Worm (Caenorhabditis elegans) whole organism, L1 larva: ENCODE data around the gene F22B5.10.

Experiments used
- C16A3.4 ChIP-seq: fragments of 150-350 bp; optimal IDR thresholded peaks from 2 replicates; lab custom pipeline; 2014; ENCODE audit warnings: missing biosample characterization, missing genetic modification characterization
- C34B4.2 ChIP-seq: sonication (generic microtip); optimal IDR thresholded peaks from 2 replicates; lab custom pipeline; 2017; ENCODE audit warnings: mild to moderate bottlenecking, missing genetic modification characterization, missing compliant biosample characterization
- F16B12.6 ChIP-seq: fragments of 150-350 bp; optimal IDR thresholded peaks from 2 replicates; lab custom pipeline; 2014; ENCODE audit warnings: missing biosample characterization, missing genetic modification characterization
- aha-1 ChIP-seq: fragments of 150-350 bp; optimal IDR thresholded peaks from 2 replicates; lab custom pipeline; 2014; ENCODE audit warnings: missing biosample characterization, missing genetic modification characterization
- ama-1 ChIP-seq: fragments of 150-350 bp; optimal IDR thresholded peaks from 2 replicates; lab custom pipeline; 2014
- blmp-1 ChIP-seq: fragments of 150-350 bp; optimal IDR thresholded peaks from 2 replicates; lab custom pipeline; 2014; ENCODE audit warnings: missing biosample characterization, missing genetic modification characterization
- ceh-8 ChIP-seq: fragments of 200-800 bp; sonication (Bioruptor generic); optimal IDR thresholded peaks from 2 replicates; lab custom pipeline; 2018; ENCODE audit warnings: mild to moderate bottlenecking, missing genetic modification characterization, moderate library complexity, missing compliant biosample characterization
- ceh-82 ChIP-seq, 3 experiments: fragments of 150-350 bp in 1 of 3; sonication (generic microtip) in 2 of 3; optimal IDR thresholded peaks; 2 replicates each; lab custom pipeline; 2014 to 2017; ENCODE audit warnings: missing biosample characterization in 3 of 3, missing genetic modification characterization in 3 of 3
- ceh-88 ChIP-seq: fragments of 200-800 bp; sonication (Bioruptor generic); IDR thresholded peaks from 2 replicates; pipeline ENCODE4 v1.3.6; 2022; ENCODE audit warnings: missing genetic modification characterization, missing compliant biosample characterization
- ceh-90 ChIP-seq: sonication (generic microtip); optimal IDR thresholded peaks from 2 replicates; lab custom pipeline; 2016; ENCODE audit warnings: missing genetic modification characterization, missing compliant biosample characterization
- ces-1 ChIP-seq: fragments of 150-350 bp; optimal IDR thresholded peaks from 2 replicates; lab custom pipeline; 2014; ENCODE audit warnings: missing biosample characterization, missing genetic modification reagents, missing genetic modification characterization
- dsc-1 ChIP-seq: sonication (generic microtip); optimal IDR thresholded peaks from 2 replicates; lab custom pipeline; 2016; ENCODE audit warnings: mild to moderate bottlenecking, missing genetic modification characterization, missing compliant biosample characterization
- efl-1 ChIP-seq, 4 experiments: fragments of 150-350 bp; optimal IDR thresholded peaks in 3 of 4; peaks in 1 of 4; 1 replicate in 1 of 4; 2 replicates in 3 of 4; lab custom pipeline; 2014; ENCODE audit warnings: missing biosample characterization in 2 of 4, missing genetic modification characterization in 2 of 4, missing genetic modification reagents in 2 of 4
- egl-27 ChIP-seq, 2 experiments: fragments of 150-350 bp in 1 of 2; sonication (generic microtip); optimal IDR thresholded peaks; 3 replicates each; lab custom pipeline; 2017 to 2018; ENCODE audit warnings: missing biosample characterization in 2 of 2, missing genetic modification characterization in 2 of 2, missing genetic modification reagents in 2 of 2
- elt-3 ChIP-seq, 6 experiments: fragments of 150-350 bp in 1 of 6; sonication (generic microtip); optimal IDR thresholded peaks; 2 replicates each; lab custom pipeline; 2017 to 2018; ENCODE audit warnings: missing biosample characterization in 6 of 6, missing genetic modification characterization in 6 of 6, inconsistent platforms in 1 of 6
- ets-5 ChIP-seq: fragments of 200-800 bp; sonication (Bioruptor generic); IDR thresholded peaks from 2 replicates; pipeline ENCODE4 v1.3.6; 2022; ENCODE audit warnings: missing genetic modification characterization, missing compliant biosample characterization
- hpl-2 ChIP-seq: fragments of 150-350 bp; optimal IDR thresholded peaks from 2 replicates; lab custom pipeline; 2014; ENCODE audit warnings: missing biosample characterization, missing genetic modification reagents, missing genetic modification characterization
- irx-1 ChIP-seq: sonication (generic microtip); optimal IDR thresholded peaks from 2 replicates; lab custom pipeline; 2016; ENCODE audit warnings: missing genetic modification characterization, missing compliant biosample characterization
- isw-1 ChIP-seq: fragments of 200-800 bp; sonication (Bioruptor generic); IDR thresholded peaks from 2 replicates; pipeline ENCODE4 v1.3.6; 2022; ENCODE audit warnings: missing genetic modification characterization, missing compliant biosample characterization
- lin-14 ChIP-seq: fragments of 200-800 bp; sonication (Bioruptor generic); optimal IDR thresholded peaks from 2 replicates; lab custom pipeline; 2018; ENCODE audit warnings: mild to moderate bottlenecking, missing genetic modification characterization, moderate library complexity, missing compliant biosample characterization
- lin-15B ChIP-seq: fragments of 150-350 bp; sonication (generic microtip); optimal IDR thresholded peaks from 3 replicates; lab custom pipeline; 2014; ENCODE audit warnings: missing biosample characterization, missing genetic modification characterization
- lin-35 ChIP-seq, 2 experiments: fragments of 150-350 bp; optimal IDR thresholded peaks; 2 replicates each; lab custom pipeline; 2014; ENCODE audit warnings: missing biosample characterization in 2 of 2, missing genetic modification characterization in 2 of 2, missing genetic modification reagents in 2 of 2
- lsy-2 ChIP-seq, 2 experiments: fragments of 150-350 bp; optimal IDR thresholded peaks; 2 replicates each; lab custom pipeline; 2014; ENCODE audit warnings: missing biosample characterization in 2 of 2, missing genetic modification characterization in 2 of 2
- mdl-1 ChIP-seq, 2 experiments: fragments of 150-350 bp; optimal IDR thresholded peaks; 2 replicates each; lab custom pipeline; 2014 to 2017; ENCODE audit warnings: missing biosample characterization in 2 of 2, missing genetic modification characterization in 2 of 2, inconsistent platforms in 1 of 2
- mef-2 ChIP-seq: fragments of 150-350 bp; optimal IDR thresholded peaks from 2 replicates; lab custom pipeline; 2014; ENCODE audit warnings: missing biosample characterization, missing genetic modification characterization
- nhr-19 ChIP-seq: fragments of 200-800 bp; sonication (Bioruptor generic); conservative IDR thresholded peaks from 2 replicates; pipeline ENCODE4 v1.3.6; 2022; ENCODE audit warnings: missing genetic modification characterization, missing compliant biosample characterization
- nhr-28 ChIP-seq: fragments of 150-350 bp; optimal IDR thresholded peaks from 2 replicates; lab custom pipeline; 2014; ENCODE audit warnings: missing biosample characterization, missing genetic modification characterization
- nhr-47 ChIP-seq: sonication (generic microtip); optimal IDR thresholded peaks from 2 replicates; lab custom pipeline; 2016; ENCODE audit warnings: mild to moderate bottlenecking, missing genetic modification characterization, moderate library complexity, missing compliant biosample characterization
- nhr-71 ChIP-seq: sonication (generic microtip); optimal IDR thresholded peaks from 2 replicates; lab custom pipeline; 2016; ENCODE audit warnings: mild to moderate bottlenecking, missing genetic modification characterization, moderate library complexity, missing compliant biosample characterization
- nhr-77 ChIP-seq: fragments of 150-350 bp; optimal IDR thresholded peaks from 2 replicates; lab custom pipeline; 2014; ENCODE audit warnings: missing biosample characterization, missing genetic modification characterization
- nhr-85 ChIP-seq: sonication (generic microtip); peaks from one replicate; lab custom pipeline; 2016; ENCODE audit warnings: missing genetic modification characterization, inconsistent platforms, missing compliant biosample characterization
- nhr-90 ChIP-seq: sonication (generic microtip); optimal IDR thresholded peaks from 2 replicates; lab custom pipeline; 2016; ENCODE audit warnings: mild to moderate bottlenecking, missing genetic modification characterization, missing compliant biosample characterization; ENCODE audit not compliant: poor library complexity
- pax-3 ChIP-seq: fragments of 200-800 bp; sonication (Bioruptor generic); optimal IDR thresholded peaks from 2 replicates; lab custom pipeline; 2018; ENCODE audit warnings: mild to moderate bottlenecking, missing genetic modification characterization, moderate library complexity, missing compliant biosample characterization
- rnt-1 ChIP-seq: sonication (generic microtip); optimal IDR thresholded peaks from 2 replicates; lab custom pipeline; 2016; ENCODE audit warnings: mild to moderate bottlenecking, missing genetic modification characterization, moderate library complexity, missing compliant biosample characterization
- skn-1 ChIP-seq: fragments of 150-350 bp; optimal IDR thresholded peaks from 2 replicates; lab custom pipeline; 2014; ENCODE audit warnings: missing biosample characterization, missing genetic modification characterization
- snpc-4 ChIP-seq: fragments of 150-350 bp; optimal IDR thresholded peaks from 2 replicates; lab custom pipeline; 2014; ENCODE audit warnings: missing biosample characterization, missing genetic modification characterization
- snu-23 ChIP-seq: sonication (generic microtip); optimal IDR thresholded peaks from 2 replicates; lab custom pipeline; 2016; ENCODE audit warnings: missing genetic modification characterization, missing compliant biosample characterization
- sox-4 ChIP-seq: sonication (generic microtip); optimal IDR thresholded peaks from 2 replicates; lab custom pipeline; 2016; ENCODE audit warnings: missing genetic modification characterization, missing compliant biosample characterization
- sup-37 ChIP-seq: fragments of 200-800 bp; sonication (Bioruptor generic); optimal IDR thresholded peaks from 2 replicates; lab custom pipeline; 2018; ENCODE audit warnings: mild to moderate bottlenecking, missing genetic modification characterization, missing compliant biosample characterization
- swsn-7 ChIP-seq: sonication (generic microtip); optimal IDR thresholded peaks from 2 replicates; lab custom pipeline; 2016; ENCODE audit warnings: missing genetic modification characterization, missing compliant biosample characterization
- tbx-2 ChIP-seq: sonication (generic microtip); optimal IDR thresholded peaks from 2 replicates; lab custom pipeline; 2016; ENCODE audit warnings: missing genetic modification characterization, missing compliant biosample characterization
- tlp-1 ChIP-seq: fragments of 150-350 bp; optimal IDR thresholded peaks from 2 replicates; lab custom pipeline; 2014; ENCODE audit warnings: missing biosample characterization, missing genetic modification characterization
- unc-130 ChIP-seq: fragments of 150-350 bp; optimal IDR thresholded peaks from 2 replicates; lab custom pipeline; 2017; ENCODE audit warnings: missing biosample characterization, missing genetic modification characterization, inconsistent platforms
- unc-62 ChIP-seq: fragments of 150-350 bp; optimal IDR thresholded peaks from 2 replicates; lab custom pipeline; 2014; ENCODE audit warnings: missing biosample characterization, missing genetic modification reagents, missing genetic modification characterization
- unc-86 ChIP-seq: sonication (generic microtip); optimal IDR thresholded peaks from 2 replicates; lab custom pipeline; 2016; ENCODE audit warnings: missing genetic modification characterization, missing compliant biosample characterization
- vab-15 ChIP-seq: sonication (generic microtip); optimal IDR thresholded peaks from 2 replicates; lab custom pipeline; 2017; ENCODE audit warnings: missing genotype, mild to moderate bottlenecking, missing genetic modification characterization, missing compliant biosample characterization
- xbp-1 ChIP-seq: sonication (generic microtip); optimal IDR thresholded peaks from 2 replicates; lab custom pipeline; 2016; ENCODE audit warnings: missing genetic modification characterization, missing compliant biosample characterization
- zip-4 ChIP-seq: fragments of 200-800 bp; sonication (Bioruptor generic); optimal IDR thresholded peaks from 2 replicates; lab custom pipeline; 2018; ENCODE audit warnings: mild to moderate bottlenecking, missing genetic modification characterization, moderate library complexity, missing compliant biosample characterization

F22B5.10 gene

ce11 chrII:8440792-8441191 lies 26.2 kb upstream of the F22B5.10 start (continued):
- TF ChIP-seq ceh-88 (GFP tag; lab: Robert Waterston, UW): no peak
- TF ChIP-seq C16A3.4 (tag; lab: Kevin White, UChicago): no peak
- no peak for TF ChIP-seq xbp-1
- no peak for TF ChIP-seq pax-3 (tag; lab: Kevin White, UChicago)
- peak; percentile 77 for TF ChIP-seq blmp-1 (tag; lab: Kevin White, UChicago)
- TF ChIP-seq, all 84 proteins: peak for 15

- TF ChIP-seq irx-1 (tag; lab: Kevin White, UChicago): no peak
- no peak for TF ChIP-seq tlp-1
- peak in 1 of 2 experiments; percentile 16 for TF ChIP-seq lsy-2 (tag; optimal IDR thresholded peaks at IDR 0.05; lab: Kevin White, UChicago)
- no peak for TF ChIP-seq efl-1 (optimal IDR thresholded peaks at IDR 0.05; lab: Kevin White, UChicago)
- peak in 1 of 2 experiments; percentile 91 for TF ChIP-seq efl-1 (GFP tag; optimal IDR thresholded peaks at IDR 0.05 in 1 of 2; lab: Kevin White, UChicago)
- TF ChIP-seq F16B12.6: peak; percentile 0
Observed at ce11 chrII:8441519-8441918, 25.5 kb upstream of the F22B5.10 start.

ce11 chrII:8442176-8442575 lies 24.8 kb upstream of the F22B5.10 start:
- TF ChIP-seq unc-62 (GFP tag; lab: Kevin White, UChicago) (no peak), skn-1 (tag; lab: Kevin White, UChicago) (peak; percentile 9), sox-4 (tag; lab: Kevin White, UChicago) (no peak), nhr-19 (peak; percentile 31), aha-1 (tag; lab: Kevin White, UChicago) (no peak), ets-5 (GFP tag; lab: Robert Waterston, UW) (no peak), nhr-28 (tag; lab: Kevin White, UChicago) (no peak), unc-130 (peak; percentile 35), rnt-1 (tag; lab: Kevin White, UChicago) (peak; percentile 30), tbx-2 (tag; lab: Kevin White, UChicago) (peak; percentile 38), nhr-85 (tag; lab: Kevin White, UChicago) (peak; percentile 82), lin-14 (peak; percentile 48), isw-1 (GFP tag; lab: Robert Waterston, UW) (peak; percentile 8; the same call in 1 of the 2 replicates), lin-15B (tag; lab: Kevin White, UChicago) (peak; percentile 0), C34B4.2 (no peak), swsn-7 (tag; lab: Kevin White, UChicago) (peak; percentile 47), nhr-90 (tag; lab: Kevin White, UChicago) (peak; percentile 42), ces-1 (GFP tag; lab: Kevin White, UChicago) (no peak), ceh-90 (tag; lab: Kevin White, UChicago) (no peak), ceh-82 (tag; optimal IDR thresholded peaks at IDR 0.05; lab: Kevin White, UChicago) (peak; percentile 14 to 56 (median 37)), snpc-4 (tag; lab: Kevin White, UChicago) (peak; percentile 24), zip-4 (GFP tag; lab: Kevin White, UChicago) (no peak), dsc-1 (tag; lab: Kevin White, UChicago) (no peak), lin-35 (GFP tag; optimal IDR thresholded peaks at IDR 0.05; lab: Kevin White, UChicago) (peak; percentile 45 to 67), F16B12.6 (peak; percentile 90), hpl-2 (GFP tag; lab: Kevin White, UChicago) (no peak), lsy-2 (tag; optimal IDR thresholded peaks at IDR 0.05; lab: Kevin White, UChicago) (peak; percentile 85 to 95), ama-1 (no peak), vab-15 (tag; lab: Kevin White, UChicago) (no peak), nhr-47 (peak; percentile 63), ceh-8 (no peak), mdl-1 (tag; optimal IDR thresholded peaks at IDR 0.05; lab: Kevin White, UChicago) (peak in 1 of 2 experiments; percentile 33), nhr-71 (tag; lab: Kevin White, UChicago) (peak; percentile 71), xbp-1 (peak; percentile 44), blmp-1 (tag; lab: Kevin White, UChicago) (peak; percentile 63), elt-3 (tag; optimal IDR thresholded peaks at IDR 0.05; lab: Kevin White, UChicago) (peak in 2 of 6 experiments; percentile 9 to 46), nhr-77 (no peak), mef-2 (tag; lab: Kevin White, UChicago) (no peak), snu-23 (GFP tag; lab: Kevin White, UChicago) (peak; percentile 54), irx-1 (tag; lab: Kevin White, UChicago) (peak; percentile 15), efl-1 (optimal IDR thresholded peaks at IDR 0.05; lab: Kevin White, UChicago) (peak; percentile 50 to 61), efl-1 (GFP tag; optimal IDR thresholded peaks at IDR 0.05 in 1 of 2; lab: Kevin White, UChicago) (peak; percentile 56 to 88), C16A3.4 (tag; lab: Kevin White, UChicago) (peak; percentile 2), sup-37 (no peak), unc-86 (tag; lab: Kevin White, UChicago) (no peak), egl-27 (tag; optimal IDR thresholded peaks at IDR 0.05; lab: Kevin White, UChicago) (no peak)
